Fruit fly (Drosophila melanogaster): ENCODE results near the gene mtgo.

Gene mtgo

DNA sequence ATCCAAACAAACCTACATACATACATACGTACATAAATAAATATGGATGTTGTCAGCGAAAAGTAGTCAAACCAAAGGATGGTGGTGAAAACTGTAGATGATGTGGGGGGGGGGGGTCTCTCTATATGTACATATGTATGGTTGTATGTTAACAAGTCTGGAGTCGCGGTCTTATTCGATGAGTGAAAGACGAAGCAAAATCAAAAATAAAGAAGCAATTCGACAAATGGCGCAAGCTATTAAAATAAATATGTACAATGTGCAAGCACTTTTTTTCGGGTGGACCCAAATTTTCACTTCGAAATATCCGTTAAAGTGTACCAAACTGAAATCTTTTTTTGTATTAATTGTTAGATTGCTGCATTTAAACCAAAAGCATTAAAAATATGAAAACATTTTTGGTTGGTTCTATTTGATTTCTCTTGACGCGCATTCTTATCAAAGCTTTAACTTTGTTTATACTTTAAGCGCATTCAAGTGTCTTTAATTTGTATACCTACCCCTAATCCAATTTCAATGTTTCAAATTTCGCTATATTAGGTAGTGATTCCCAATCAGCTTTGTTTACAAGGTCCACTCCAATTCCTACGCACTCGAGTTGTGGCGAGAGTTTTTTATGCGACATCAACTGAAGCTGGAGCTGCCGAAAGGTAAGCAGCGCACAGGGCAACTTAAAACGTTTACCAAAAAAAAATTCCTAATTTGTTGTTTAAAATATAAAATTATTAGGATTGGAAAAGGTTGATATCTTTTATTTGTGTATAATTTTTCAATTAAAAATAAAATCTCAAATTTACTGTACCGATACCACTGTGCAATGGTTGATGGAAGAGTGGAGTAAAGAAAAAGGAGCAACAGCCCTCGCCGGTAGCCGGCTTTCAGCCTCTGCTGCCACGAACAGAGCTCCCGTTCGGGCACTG is 139.4 kb downstream of the mtgo start, which contains the start of gene CG31807 (continued):
- TF ChIP-seq croc (GFP tag; conservative IDR thresholded peaks at IDR 0.05), result no peak
- no peak for TF ChIP-seq br (optimal IDR thresholded peaks at IDR 0.05)
- TF ChIP-seq NC2α (GFP tag; optimal IDR thresholded peaks at IDR 0.05), result peak; percentile 17
- no peak for TF ChIP-seq Trl (optimal IDR thresholded peaks at IDR 0.05)
- TF ChIP-seq Trl (GFP tag; optimal IDR thresholded peaks at IDR 0.05), result peak; percentile 65
- peak; percentile 30; the same call in 1 of the 2 replicates for TF ChIP-seq Nf-YA (GFP tag; IDR thresholded peaks at IDR 0.05)
- peak; percentile 60 for TF ChIP-seq CG15514 (GFP tag; optimal IDR thresholded peaks at IDR 0.05)
- TF ChIP-seq al (GFP tag; IDR thresholded peaks at IDR 0.05), result no peak
- TF ChIP-seq Doc2 (GFP tag; IDR thresholded peaks at IDR 0.05), result no peak
- peak; percentile 45 for TF ChIP-seq fd96Cb (tag; optimal IDR thresholded peaks at IDR 0.05)
- TF ChIP-seq chinmo (GFP tag; IDR thresholded peaks at IDR 0.05; ENCODE audit: partially characterized antibody), result 0 out of 4 replicates have a peak, but pooled peaks have one; percentile 35
- TF ChIP-seq gce (GFP tag; IDR thresholded peaks at IDR 0.05), result 0 out of 3 replicates have a peak, but pooled peaks have one; percentile 42
- no peak for TF ChIP-seq CG10321 (GFP tag; IDR thresholded peaks at IDR 0.05)
- peak; percentile 18 for TF ChIP-seq slou (GFP tag; optimal IDR thresholded peaks at IDR 0.05)
- 0 out of 2 replicates have a peak, but pooled peaks have one; percentile 6 for TF ChIP-seq CG32772 (GFP tag; IDR thresholded peaks at IDR 0.05)
- TF ChIP-seq CG7271 (tag; optimal IDR thresholded peaks at IDR 0.05), result no peak
- TF ChIP-seq CG18262 (tag; optimal IDR thresholded peaks at IDR 0.05), result peak; percentile 75
- TF ChIP-seq Nf-YC (tag; optimal IDR thresholded peaks at IDR 0.05), result peak; percentile 47
- TF ChIP-seq disco-r (GFP tag; optimal IDR thresholded peaks at IDR 0.05), result peak; percentile 70
- TF ChIP-seq zfh1 (GFP tag; IDR thresholded peaks at IDR 0.05), result peak; percentile 55; the same call in 1 of the 3 replicates
- no peak for TF ChIP-seq en (GFP tag; optimal IDR thresholded peaks at IDR 0.05)
- TF ChIP-seq mld (GFP tag; IDR thresholded peaks at IDR 0.05; ENCODE audit: partially characterized antibody), result no peak
- no peak for TF ChIP-seq kay (GFP tag; optimal IDR thresholded peaks at IDR 0.05)
- TF ChIP-seq CG9932 (GFP tag; IDR thresholded peaks at IDR 0.05), result 0 out of 2 replicates have a peak, but pooled peaks have one; percentile 25
- TF ChIP-seq vvl (GFP tag; IDR thresholded peaks at IDR 0.05), result peak; percentile 64
- no peak for TF ChIP-seq CG6175 (GFP tag; IDR thresholded peaks at IDR 0.05)
- TF ChIP-seq ase (GFP tag; IDR thresholded peaks at IDR 0.05), result peak; percentile 28; the same call in 1 of the 3 replicates
- TF ChIP-seq Hr51 (GFP tag; optimal IDR thresholded peaks at IDR 0.05), result peak; percentile 24 to 90
- peak; percentile 36 for TF ChIP-seq ac (GFP tag; optimal IDR thresholded peaks at IDR 0.05)
- no peak for TF ChIP-seq vfl (GFP tag; optimal IDR thresholded peaks at IDR 0.05)
- peak; percentile 40 to 47 for TF ChIP-seq Pdp1 (GFP tag; optimal IDR thresholded peaks at IDR 0.05)
- TF ChIP-seq gro (GFP tag; optimal IDR thresholded peaks at IDR 0.05), result peak; percentile 55
- no peak for TF ChIP-seq ftz-f1 (GFP tag; optimal IDR thresholded peaks at IDR 0.05)
- TF ChIP-seq lab (GFP tag; optimal IDR thresholded peaks at IDR 0.05), result peak; percentile 68
- peak; percentile 59 for TF ChIP-seq sqz (GFP tag; optimal IDR thresholded peaks at IDR 0.05)
- no peak for TF ChIP-seq Stat92E (GFP tag; optimal IDR thresholded peaks at IDR 0.05)
- no peak for TF ChIP-seq dan (GFP tag; IDR thresholded peaks at IDR 0.05)
- TF ChIP-seq dpn (GFP tag; optimal IDR thresholded peaks at IDR 0.05), result peak; percentile 47 to 65
- peak; percentile 42 for TF ChIP-seq crc (GFP tag; optimal IDR thresholded peaks at IDR 0.05)
- peak; percentile 50 for TF ChIP-seq CG12942 (GFP tag; optimal IDR thresholded peaks at IDR 0.05)
- peak; percentile 78 for TF ChIP-seq CG17385 (GFP tag; optimal IDR thresholded peaks at IDR 0.05)
- TF ChIP-seq Six4 (GFP tag; optimal IDR thresholded peaks at IDR 0.05), result no peak
- no peak for TF ChIP-seq CG15696 (tag; optimal IDR thresholded peaks at IDR 0.05)
- peak; percentile 78 for TF ChIP-seq CG9437 (GFP tag; optimal IDR thresholded peaks at IDR 0.05)
- peak; percentile 57; the same call in 1 of the 3 replicates for TF ChIP-seq Optix (GFP tag; IDR thresholded peaks at IDR 0.05)
- TF ChIP-seq CG12391 (tag; optimal IDR thresholded peaks at IDR 0.05), result peak; percentile 84
- no peak for TF ChIP-seq ham (GFP tag; IDR thresholded peaks at IDR 0.05)
- peak; percentile 59 for TF ChIP-seq CG12071 (GFP tag; optimal IDR thresholded peaks at IDR 0.05)

Data from whole organism, embryonic.